Worm (Caenorhabditis elegans) whole organism, L1 larva: ENCODE results near the gene col-157.

Experiments used
- C04F5.9 ChIP-seq: sonication (generic microtip); optimal IDR thresholded peaks from 2 replicates; lab custom pipeline; 2016; ENCODE audit warnings: missing genetic modification characterization, missing compliant biosample characterization
- C34B4.2 ChIP-seq: sonication (generic microtip); optimal IDR thresholded peaks from 2 replicates; lab custom pipeline; 2017; ENCODE audit warnings: mild to moderate bottlenecking, missing genetic modification characterization, missing compliant biosample characterization
- F16B12.6 ChIP-seq: fragments of 150-350 bp; optimal IDR thresholded peaks from 2 replicates; lab custom pipeline; 2014; ENCODE audit warnings: missing biosample characterization, missing genetic modification characterization
- Y116A8C.19 ChIP-seq: sonication (generic microtip); optimal IDR thresholded peaks from 2 replicates; lab custom pipeline; 2016; ENCODE audit warnings: missing compliant biosample characterization, missing genetic modification characterization, borderline replicate concordance
- aly-2 ChIP-seq: fragments of 150-350 bp; optimal IDR thresholded peaks from 2 replicates; lab custom pipeline; 2014; ENCODE audit warnings: missing biosample characterization, missing genetic modification characterization
- ces-1 ChIP-seq: fragments of 150-350 bp; optimal IDR thresholded peaks from 2 replicates; lab custom pipeline; 2014; ENCODE audit warnings: missing biosample characterization, missing genetic modification reagents, missing genetic modification characterization
- dsc-1 ChIP-seq: sonication (generic microtip); optimal IDR thresholded peaks from 2 replicates; lab custom pipeline; 2016; ENCODE audit warnings: mild to moderate bottlenecking, missing genetic modification characterization, missing compliant biosample characterization
- efl-1 ChIP-seq, 4 experiments: fragments of 150-350 bp; optimal IDR thresholded peaks in 3 of 4; peaks in 1 of 4; 1 replicate in 1 of 4; 2 replicates in 3 of 4; lab custom pipeline; 2014; ENCODE audit warnings: missing biosample characterization in 2 of 4, missing genetic modification characterization in 2 of 4, missing genetic modification reagents in 2 of 4
- elt-3 ChIP-seq, 6 experiments: fragments of 150-350 bp in 1 of 6; sonication (generic microtip); optimal IDR thresholded peaks; 2 replicates each; lab custom pipeline; 2017 to 2018; ENCODE audit warnings: missing biosample characterization in 6 of 6, missing genetic modification characterization in 6 of 6, inconsistent platforms in 1 of 6
- ets-5 ChIP-seq: fragments of 200-800 bp; sonication (Bioruptor generic); IDR thresholded peaks from 2 replicates; pipeline ENCODE4 v1.3.6; 2022; ENCODE audit warnings: missing genetic modification characterization, missing compliant biosample characterization
- fkh-4 ChIP-seq: sonication (generic microtip); optimal IDR thresholded peaks from 2 replicates; lab custom pipeline; 2016; ENCODE audit warnings: missing compliant biosample characterization, missing genetic modification characterization, borderline replicate concordance
- fkh-8 ChIP-seq: sonication (generic microtip); optimal IDR thresholded peaks from 2 replicates; lab custom pipeline; 2016; ENCODE audit warnings: mild to moderate bottlenecking, missing genetic modification characterization, missing compliant biosample characterization
- fos-1 ChIP-seq: fragments of 150-350 bp; optimal IDR thresholded peaks from 2 replicates; lab custom pipeline; 2014; ENCODE audit warnings: missing biosample characterization, missing genetic modification characterization
- hpl-2 ChIP-seq: fragments of 150-350 bp; optimal IDR thresholded peaks from 2 replicates; lab custom pipeline; 2014; ENCODE audit warnings: missing biosample characterization, missing genetic modification reagents, missing genetic modification characterization
- lin-13 ChIP-seq: fragments of 150-350 bp; optimal IDR thresholded peaks from 2 replicates; lab custom pipeline; 2014; ENCODE audit warnings: missing biosample characterization, missing genetic modification reagents, missing genetic modification characterization
- lin-14 ChIP-seq: fragments of 200-800 bp; sonication (Bioruptor generic); optimal IDR thresholded peaks from 2 replicates; lab custom pipeline; 2018; ENCODE audit warnings: mild to moderate bottlenecking, missing genetic modification characterization, moderate library complexity, missing compliant biosample characterization
- lin-15B ChIP-seq: fragments of 150-350 bp; sonication (generic microtip); optimal IDR thresholded peaks from 3 replicates; lab custom pipeline; 2014; ENCODE audit warnings: missing biosample characterization, missing genetic modification characterization
- lsy-2 ChIP-seq, 2 experiments: fragments of 150-350 bp; optimal IDR thresholded peaks; 2 replicates each; lab custom pipeline; 2014; ENCODE audit warnings: missing biosample characterization in 2 of 2, missing genetic modification characterization in 2 of 2
- mdl-1 ChIP-seq, 2 experiments: fragments of 150-350 bp; optimal IDR thresholded peaks; 2 replicates each; lab custom pipeline; 2014 to 2017; ENCODE audit warnings: missing biosample characterization in 2 of 2, missing genetic modification characterization in 2 of 2, inconsistent platforms in 1 of 2
- mef-2 ChIP-seq: fragments of 150-350 bp; optimal IDR thresholded peaks from 2 replicates; lab custom pipeline; 2014; ENCODE audit warnings: missing biosample characterization, missing genetic modification characterization
- nhr-11 ChIP-seq: fragments of 150-350 bp; optimal IDR thresholded peaks from 2 replicates; lab custom pipeline; 2014; ENCODE audit warnings: missing biosample characterization, missing genetic modification characterization
- nhr-12 ChIP-seq: sonication (generic microtip); optimal IDR thresholded peaks from 2 replicates; lab custom pipeline; 2017; ENCODE audit warnings: missing biosample characterization, missing genetic modification characterization
- nhr-237 ChIP-seq: fragments of 150-350 bp; optimal IDR thresholded peaks from 2 replicates; lab custom pipeline; 2014; ENCODE audit warnings: missing biosample characterization, missing genetic modification characterization
- nhr-28 ChIP-seq: fragments of 150-350 bp; optimal IDR thresholded peaks from 2 replicates; lab custom pipeline; 2014; ENCODE audit warnings: missing biosample characterization, missing genetic modification characterization
- nhr-77 ChIP-seq: fragments of 150-350 bp; optimal IDR thresholded peaks from 2 replicates; lab custom pipeline; 2014; ENCODE audit warnings: missing biosample characterization, missing genetic modification characterization
- nhr-90 ChIP-seq: sonication (generic microtip); optimal IDR thresholded peaks from 2 replicates; lab custom pipeline; 2016; ENCODE audit warnings: mild to moderate bottlenecking, missing genetic modification characterization, missing compliant biosample characterization; ENCODE audit not compliant: poor library complexity
- pag-3 ChIP-seq: sonication (generic microtip); optimal IDR thresholded peaks from 2 replicates; lab custom pipeline; 2017; ENCODE audit warnings: missing genetic modification characterization, mild to moderate bottlenecking, missing compliant biosample characterization, antibody characterized with exemption, borderline replicate concordance; ENCODE audit not compliant: insufficient read depth
- pqm-1 ChIP-seq: sonication (generic microtip); optimal IDR thresholded peaks from 3 replicates; lab custom pipeline; 2017; ENCODE audit warnings: missing biosample characterization, missing genetic modification characterization
- skn-1 ChIP-seq: fragments of 150-350 bp; optimal IDR thresholded peaks from 2 replicates; lab custom pipeline; 2014; ENCODE audit warnings: missing biosample characterization, missing genetic modification characterization
- snpc-4 ChIP-seq: fragments of 150-350 bp; optimal IDR thresholded peaks from 2 replicates; lab custom pipeline; 2014; ENCODE audit warnings: missing biosample characterization, missing genetic modification characterization
- snu-23 ChIP-seq: sonication (generic microtip); optimal IDR thresholded peaks from 2 replicates; lab custom pipeline; 2016; ENCODE audit warnings: missing genetic modification characterization, missing compliant biosample characterization
- sox-4 ChIP-seq: sonication (generic microtip); optimal IDR thresholded peaks from 2 replicates; lab custom pipeline; 2016; ENCODE audit warnings: missing genetic modification characterization, missing compliant biosample characterization
- tlp-1 ChIP-seq: fragments of 150-350 bp; optimal IDR thresholded peaks from 2 replicates; lab custom pipeline; 2014; ENCODE audit warnings: missing biosample characterization, missing genetic modification characterization
- unc-30 ChIP-seq: sonication (generic microtip); optimal IDR thresholded peaks from 2 replicates; lab custom pipeline; 2017; ENCODE audit warnings: missing biosample characterization, missing genetic modification characterization
- unc-62 ChIP-seq: fragments of 150-350 bp; optimal IDR thresholded peaks from 2 replicates; lab custom pipeline; 2014; ENCODE audit warnings: missing biosample characterization, missing genetic modification reagents, missing genetic modification characterization
- unc-98 ChIP-seq: fragments of 200-800 bp; sonication (Bioruptor generic); IDR thresholded peaks from 2 replicates; pipeline ENCODE4 v1.3.6; 2022; ENCODE audit warnings: missing genetic modification characterization, missing compliant biosample characterization
- xbp-1 ChIP-seq: sonication (generic microtip); optimal IDR thresholded peaks from 2 replicates; lab custom pipeline; 2016; ENCODE audit warnings: missing genetic modification characterization, missing compliant biosample characterization
- zag-1 ChIP-seq: fragments of 150-350 bp; optimal IDR thresholded peaks from 2 replicates; lab custom pipeline; 2014; ENCODE audit warnings: missing biosample characterization, missing genetic modification characterization
- ztf-4 ChIP-seq: fragments of 150-350 bp; optimal IDR thresholded peaks from 2 replicates; lab custom pipeline; 2014; ENCODE audit warnings: missing biosample characterization, missing genetic modification characterization

The col-157 gene

DNA sequence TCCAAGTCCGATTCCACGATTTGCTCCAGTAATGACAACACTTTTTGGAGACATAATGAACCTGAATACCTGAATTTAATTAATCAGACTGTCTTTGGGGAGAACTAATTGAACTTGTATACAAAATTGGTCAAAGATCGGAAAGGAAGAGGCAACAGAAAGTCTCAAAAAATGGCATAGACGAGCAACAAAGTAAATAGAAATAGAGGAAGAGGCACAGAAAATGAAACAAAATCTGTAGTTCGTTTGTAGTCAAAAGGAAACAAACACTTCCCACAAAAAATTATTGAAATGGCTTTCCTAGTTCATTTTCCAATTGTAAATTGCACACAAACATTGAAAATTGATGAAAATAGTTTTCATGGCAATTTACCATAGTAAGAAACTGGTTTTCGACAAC, 30.8 kb downstream of the col-157 start, which contains the start of gene C55A6.6:
Gene C55A6.6, minus strand, starts transcription at position 61 of the 400 bp plus-strand sequence.
- no peak for TF ChIP-seq unc-30 (tag; lab: Kevin White, UChicago)
- TF ChIP-seq ztf-4 (tag; lab: Kevin White, UChicago): no peak
- no peak for TF ChIP-seq hpl-2
- TF ChIP-seq tlp-1 (tag; lab: Kevin White, UChicago): no peak
- TF ChIP-seq mef-2 (tag; lab: Kevin White, UChicago): no peak

DNA sequence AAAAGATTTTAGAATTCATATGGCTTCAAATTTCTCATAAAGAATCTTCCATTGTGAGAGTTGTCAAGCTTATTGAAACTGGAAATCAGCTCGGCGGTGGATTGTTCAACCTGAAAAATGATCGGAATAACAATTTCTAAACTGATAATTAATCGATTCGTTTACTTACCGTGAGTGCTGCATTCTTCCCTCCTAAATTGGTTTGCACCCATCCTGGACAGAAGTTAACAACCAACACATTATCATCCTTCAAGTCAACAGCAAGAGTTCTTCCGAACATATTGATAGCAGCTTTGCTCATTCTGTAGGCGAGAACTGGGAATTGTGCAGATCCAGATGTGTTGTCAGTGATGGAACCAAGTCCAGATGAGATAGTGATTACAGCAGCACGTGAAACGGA, 31.3 kb downstream of the col-157 start:
- no peak for TF ChIP-seq unc-98
- no peak for TF ChIP-seq efl-1 (optimal IDR thresholded peaks at IDR 0.05; lab: Kevin White, UChicago)
- peak in 1 of 2 experiments; percentile 31 for TF ChIP-seq efl-1 (GFP tag; optimal IDR thresholded peaks at IDR 0.05 in 1 of 2; lab: Kevin White, UChicago)
- TF ChIP-seq dsc-1 (tag; lab: Kevin White, UChicago): peak; percentile 21

DNA sequence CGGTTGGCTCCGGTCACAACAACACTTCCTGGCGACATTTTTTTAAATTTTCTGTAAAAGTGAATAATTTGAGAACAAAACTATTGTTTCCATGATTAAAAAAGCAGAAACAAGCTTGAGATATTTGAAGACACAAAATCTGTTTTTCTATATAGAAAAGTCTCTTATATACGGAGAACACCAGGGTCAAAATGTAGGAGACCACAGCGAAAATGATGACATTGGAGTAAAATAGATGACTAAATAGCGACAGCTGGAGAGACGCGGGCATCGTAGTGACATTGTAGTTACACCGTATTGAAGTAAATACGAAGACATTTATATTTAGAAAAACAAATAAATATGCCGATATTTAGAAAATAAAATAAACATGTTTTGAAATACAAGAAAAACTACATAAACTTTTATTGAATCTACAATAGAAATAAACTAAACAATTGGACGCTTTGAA, 32.3 kb downstream of the col-157 start, which contains the start of gene sdz-8:
Gene sdz-8, minus strand, starts transcription at position 51 of the 451 bp plus-strand sequence.
- TF ChIP-seq skn-1 (tag; lab: Kevin White, UChicago): peak; percentile 93
- TF ChIP-seq nhr-90 (tag; lab: Kevin White, UChicago): no peak
- no peak for TF ChIP-seq efl-1 (optimal IDR thresholded peaks at IDR 0.05; lab: Kevin White, UChicago)
- TF ChIP-seq efl-1 (GFP tag; optimal IDR thresholded peaks at IDR 0.05 in 1 of 2; lab: Kevin White, UChicago): peak in 1 of 2 experiments; percentile 58
- no peak for TF ChIP-seq C04F5.9 (tag; lab: Kevin White, UChicago)
- no peak for TF ChIP-seq zag-1 (tag; lab: Kevin White, UChicago)
- TF ChIP-seq nhr-237 (tag; lab: Kevin White, UChicago): no peak
- TF ChIP-seq Y116A8C.19 (tag; lab: Kevin White, UChicago): no peak
- TF ChIP-seq lin-14: peak; percentile 26
- TF ChIP-seq elt-3 (tag; optimal IDR thresholded peaks at IDR 0.05; lab: Kevin White, UChicago): no peak
- TF ChIP-seq F16B12.6 (tag; lab: Kevin White, UChicago): no peak
- TF ChIP-seq unc-62 (GFP tag; lab: Kevin White, UChicago): no peak

DNA sequence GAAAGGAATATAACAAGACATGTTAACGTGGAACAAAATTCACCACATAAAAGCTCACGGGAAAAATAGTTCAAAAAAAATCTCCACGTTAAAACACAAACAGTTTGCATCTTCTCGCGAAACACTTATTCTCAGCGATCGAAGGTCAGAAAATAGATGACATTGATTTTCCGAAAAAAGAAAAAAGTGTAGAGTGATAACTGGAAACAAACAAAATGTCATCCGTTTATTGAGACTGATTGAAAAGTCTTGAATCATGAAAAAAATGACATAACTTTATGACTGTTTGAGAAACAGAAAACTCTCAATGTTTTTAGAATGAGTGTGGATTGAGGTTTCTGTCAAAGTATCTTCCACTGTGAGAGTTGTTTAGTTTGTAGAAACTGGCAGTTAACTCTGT, 33.9 kb downstream of the col-157 start, which contains the start of gene C55A6.4:
Gene C55A6.4, minus strand, starts transcription at position 101 of the 400 bp plus-strand sequence.
- TF ChIP-seq snu-23 (GFP tag; lab: Kevin White, UChicago) (no peak), C34B4.2 (no peak), xbp-1 (tag; lab: Kevin White, UChicago) (no peak), pqm-1 (tag; lab: Kevin White, UChicago) (no peak), nhr-77 (tag; lab: Kevin White, UChicago) (no peak), aly-2 (no peak), pag-3 (tag; lab: Kevin White, UChicago) (no peak), ces-1 (no peak), nhr-28 (tag; lab: Kevin White, UChicago) (no peak), lsy-2 (tag; optimal IDR thresholded peaks at IDR 0.05; lab: Kevin White, UChicago) (no peak), lin-14 (no peak), tlp-1 (tag; lab: Kevin White, UChicago) (no peak), efl-1 (optimal IDR thresholded peaks at IDR 0.05; lab: Kevin White, UChicago) (no peak), efl-1 (GFP tag; optimal IDR thresholded peaks at IDR 0.05 in 1 of 2; lab: Kevin White, UChicago) (no peak), nhr-12 (tag; lab: Kevin White, UChicago) (no peak)
- TF ChIP-seq, all 84 proteins: peak for 0

DNA sequence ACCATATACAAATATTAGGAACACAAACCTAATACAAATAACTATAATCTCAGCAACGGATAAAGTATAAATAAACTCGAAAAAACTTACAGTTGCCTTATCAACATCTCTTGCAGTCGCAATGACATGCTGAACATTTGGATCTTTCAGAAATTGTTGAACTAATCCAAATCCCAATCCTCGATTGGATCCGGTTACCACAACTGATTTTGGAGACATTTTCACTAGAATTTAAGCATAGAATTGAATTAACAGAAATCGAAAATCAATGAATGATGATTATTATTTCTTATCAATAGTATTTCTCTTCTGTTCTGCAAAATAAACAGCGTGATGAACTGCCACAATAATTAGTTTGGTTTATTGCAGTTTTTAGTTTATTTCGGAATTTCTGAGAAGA, 36.4 kb downstream of the col-157 start, which contains the start of the genes C55A6.11 and C55A6.7:
Gene C55A6.11, plus strand, starts transcription at position 301 of the 400 bp plus-strand sequence.
Gene C55A6.7, minus strand, starts transcription at position 316 of the 400 bp plus-strand sequence.
- TF ChIP-seq fkh-4 (no peak), nhr-11 (tag; lab: Kevin White, UChicago) (no peak), snu-23 (GFP tag; lab: Kevin White, UChicago) (no peak), tlp-1 (tag; lab: Kevin White, UChicago) (no peak), ets-5 (GFP tag; lab: Robert Waterston, UW) (no peak), elt-3 (tag; optimal IDR thresholded peaks at IDR 0.05; lab: Kevin White, UChicago) (no peak), lin-13 (GFP tag; lab: Kevin White, UChicago) (no peak), nhr-28 (tag; lab: Kevin White, UChicago) (no peak), lin-15B (tag; lab: Kevin White, UChicago) (no peak), nhr-77 (tag; lab: Kevin White, UChicago) (no peak), mdl-1 (tag; optimal IDR thresholded peaks at IDR 0.05; lab: Kevin White, UChicago) (no peak), F16B12.6 (tag; lab: Kevin White, UChicago) (no peak), skn-1 (tag; lab: Kevin White, UChicago) (no peak), fkh-8 (no peak), nhr-12 (tag; lab: Kevin White, UChicago) (no peak), unc-62 (GFP tag; lab: Kevin White, UChicago) (no peak), snpc-4 (no peak), fos-1 (tag; lab: Kevin White, UChicago) (no peak), sox-4 (tag; lab: Kevin White, UChicago) (no peak)
